Fruit fly (Drosophila melanogaster): Measurements from ENCODE around the gene CG8010.

Gene CG8010

dm6 chrX:19317058-19317767 is 48.5 kb upstream of the CG8010 start (continued):
- TF ChIP-seq sna (GFP tag; IDR thresholded peaks at IDR 0.05; ENCODE audit: partially characterized antibody) (no peak), CG15073 (GFP tag; optimal IDR thresholded peaks at IDR 0.05) (no peak), br (optimal IDR thresholded peaks at IDR 0.05) (no peak), H15 (GFP tag; IDR thresholded peaks at IDR 0.05) (no peak), Hsf (GFP tag; optimal IDR thresholded peaks at IDR 0.05) (no peak), CG11247 (GFP tag; IDR thresholded peaks at IDR 0.05) (0 out of 2 replicates have a peak, but pooled peaks have one; percentile 17), CG2712 (tag; optimal IDR thresholded peaks at IDR 0.05) (peak; percentile 82), ac (GFP tag; optimal IDR thresholded peaks at IDR 0.05) (no peak), CG10209 (GFP tag; optimal IDR thresholded peaks at IDR 0.05) (peak; percentile 58), Ets97D (GFP tag; optimal IDR thresholded peaks at IDR 0.05) (no peak), cas (GFP tag; IDR thresholded peaks at IDR 0.05) (no peak), Ssrp (tag; optimal IDR thresholded peaks at IDR 0.05) (peak; percentile 54), pita (GFP tag; optimal IDR thresholded peaks at IDR 0.05) (no peak), Trl (optimal IDR thresholded peaks at IDR 0.05) (no peak), Trl (GFP tag; optimal IDR thresholded peaks at IDR 0.05) (no peak), Neu2 (GFP tag; optimal IDR thresholded peaks at IDR 0.05; ENCODE audit: borderline replicate concordance) (no peak), ab (GFP tag; optimal IDR thresholded peaks at IDR 0.05) (no peak), CG15514 (GFP tag; optimal IDR thresholded peaks at IDR 0.05) (peak; percentile 30), CG13624 (GFP tag; optimal IDR thresholded peaks at IDR 0.05) (no peak), CG1832 (GFP tag; optimal IDR thresholded peaks at IDR 0.05) (no peak), luna (GFP tag; optimal IDR thresholded peaks at IDR 0.05) (no peak), Rfx (GFP tag; IDR thresholded peaks at IDR 0.05) (peak; percentile 53), CG17186 (GFP tag; optimal IDR thresholded peaks at IDR 0.05) (no peak), CG7839 (tag; optimal IDR thresholded peaks at IDR 0.05) (peak; percentile 77), sr (GFP tag; IDR thresholded peaks at IDR 0.05) (no peak), ash1 (GFP tag; optimal IDR thresholded peaks at IDR 0.05) (no peak), eyg (GFP tag; optimal IDR thresholded peaks at IDR 0.05) (no peak), CG1792 (GFP tag; optimal IDR thresholded peaks at IDR 0.05) (no peak), Pdp1 (GFP tag; optimal IDR thresholded peaks at IDR 0.05) (peak in 1 of 2 experiments; percentile 2), vnd (GFP tag; IDR thresholded peaks at IDR 0.05; ENCODE audit: partially characterized antibody) (no peak), CG8924 (tag; optimal IDR thresholded peaks at IDR 0.05) (peak; percentile 80), CG7963 (GFP tag; IDR thresholded peaks at IDR 0.05; ENCODE audit: partially characterized antibody) (no peak), CG6175 (GFP tag; IDR thresholded peaks at IDR 0.05) (no peak), pho (GFP tag; optimal IDR thresholded peaks at IDR 0.05) (no peak), Dad (GFP tag; optimal IDR thresholded peaks at IDR 0.05) (no peak), CG3281 (GFP tag; optimal IDR thresholded peaks at IDR 0.05) (peak; percentile 74), fd96Cb (tag; optimal IDR thresholded peaks at IDR 0.05) (peak; percentile 42), rib (GFP tag; IDR thresholded peaks at IDR 0.05) (no peak), org-1 (GFP tag; optimal IDR thresholded peaks at IDR 0.05) (peak; percentile 43), CG2889 (GFP tag; IDR thresholded peaks at IDR 0.05) (0 out of 3 replicates have a peak, but pooled peaks have one; percentile 26), trem (tag; optimal IDR thresholded peaks at IDR 0.05) (peak; percentile 39), grn (GFP tag; optimal IDR thresholded peaks at IDR 0.05) (no peak), CG32772 (GFP tag; IDR thresholded peaks at IDR 0.05) (peak; percentile 74), run (tag; optimal IDR thresholded peaks at IDR 0.05) (peak; percentile 39), Doc3 (GFP tag; IDR thresholded peaks at IDR 0.05; ENCODE audit: partially characterized antibody) (no peak), gem (tag; optimal IDR thresholded peaks at IDR 0.05) (peak; percentile 85), CG34224 (GFP tag; IDR thresholded peaks at IDR 0.05; ENCODE audit: partially characterized antibody) (no peak), sob (GFP tag; IDR thresholded peaks at IDR 0.05) (peak; percentile 64), CG17912 (GFP tag; optimal IDR thresholded peaks at IDR 0.05) (no peak), tap (tag; optimal IDR thresholded peaks at IDR 0.05) (peak; percentile 63)
